Worm (Caenorhabditis elegans) whole organism, L3 larva: ENCODE data around the gene F56F11.4.

ENCODE experiments used
- R02D3.7 ChIP-seq: fragments of 150-350 bp; optimal IDR thresholded peaks from 2 replicates; lab custom pipeline; 2014; ENCODE audit warnings: missing biosample characterization, missing genetic modification characterization
- ZK546.5 ChIP-seq: sonication (generic microtip); optimal IDR thresholded peaks from 2 replicates; lab custom pipeline; 2017; ENCODE audit warnings: missing biosample characterization, missing genetic modification characterization
- aly-2 ChIP-seq: fragments of 150-350 bp; optimal IDR thresholded peaks from 2 replicates; lab custom pipeline; 2014; ENCODE audit warnings: missing biosample characterization, missing genetic modification characterization
- ama-1 ChIP-seq: fragments of 150-350 bp; optimal IDR thresholded peaks from 2 replicates; lab custom pipeline; 2018
- ceh-28 ChIP-seq: fragments of 150-350 bp; optimal IDR thresholded peaks from 2 replicates; lab custom pipeline; 2014; ENCODE audit warnings: missing biosample characterization, missing genetic modification reagents, missing genetic modification characterization
- ceh-82 ChIP-seq: fragments of 150-350 bp; optimal IDR thresholded peaks from 2 replicates; lab custom pipeline; 2014; ENCODE audit warnings: missing biosample characterization, missing genetic modification characterization
- ceh-9 ChIP-seq: sonication (generic microtip); optimal IDR thresholded peaks from 2 replicates; lab custom pipeline; 2018; ENCODE audit warnings: missing biosample characterization, missing genetic modification characterization
- egl-27 ChIP-seq: sonication (generic microtip); optimal IDR thresholded peaks from 4 replicates; lab custom pipeline; 2017; ENCODE audit warnings: missing biosample characterization, missing genetic modification reagents, missing genetic modification characterization
- egl-5 ChIP-seq: fragments of 150-350 bp; optimal IDR thresholded peaks from 2 replicates; lab custom pipeline; 2017; ENCODE audit warnings: missing biosample characterization, missing genetic modification reagents, missing genetic modification characterization, inconsistent platforms
- elt-2 ChIP-seq: sonication (generic microtip); optimal IDR thresholded peaks from 2 replicates; lab custom pipeline; 2016; ENCODE audit warnings: missing genetic modification reagents, mild to moderate bottlenecking, missing genetic modification characterization, missing compliant biosample characterization
- elt-3 ChIP-seq, 3 experiments: fragments of 150-350 bp in 1 of 3; sonication (generic microtip) in 2 of 3; optimal IDR thresholded peaks; 2 replicates in 2 of 3; 4 replicates in 1 of 3; lab custom pipeline; 2014 to 2017; ENCODE audit warnings: missing biosample characterization in 3 of 3, missing genetic modification characterization in 3 of 3
- eor-1 ChIP-seq, 2 experiments: fragments of 150-350 bp; optimal IDR thresholded peaks; 2 replicates each; lab custom pipeline; 2014 to 2018; ENCODE audit warnings: missing biosample characterization in 2 of 2, missing genetic modification characterization in 2 of 2
- fkh-10 ChIP-seq: sonication (generic microtip); optimal IDR thresholded peaks from 2 replicates; lab custom pipeline; 2017; ENCODE audit warnings: missing biosample characterization, missing genetic modification reagents, missing genetic modification characterization
- fkh-2 ChIP-seq: fragments of 150-350 bp; optimal IDR thresholded peaks from 2 replicates; lab custom pipeline; 2014; ENCODE audit warnings: missing biosample characterization, missing genetic modification reagents, missing genetic modification characterization
- fos-1 ChIP-seq: fragments of 150-350 bp; optimal IDR thresholded peaks from 2 replicates; lab custom pipeline; 2014; ENCODE audit warnings: missing biosample characterization, missing genetic modification characterization
- hmg-11 ChIP-seq: sonication (generic microtip); optimal IDR thresholded peaks from 2 replicates; lab custom pipeline; 2016; ENCODE audit warnings: missing genetic modification characterization, missing compliant biosample characterization
- jun-1 ChIP-seq: fragments of 150-350 bp; optimal IDR thresholded peaks from 2 replicates; lab custom pipeline; 2014; ENCODE audit warnings: missing biosample characterization, missing genetic modification reagents, missing genetic modification characterization
- lin-15B ChIP-seq: fragments of 150-350 bp; optimal IDR thresholded peaks from 2 replicates; lab custom pipeline; 2014; ENCODE audit warnings: missing biosample characterization, missing genetic modification characterization
- lin-39 ChIP-seq: fragments of 150-350 bp; optimal IDR thresholded peaks from 2 replicates; lab custom pipeline; 2018; ENCODE audit warnings: missing biosample characterization, missing genetic modification reagents, missing genetic modification characterization
- mdl-1 ChIP-seq: fragments of 150-350 bp; optimal IDR thresholded peaks from 2 replicates; lab custom pipeline; 2014; ENCODE audit warnings: missing biosample characterization, missing genetic modification characterization
- mml-1 ChIP-seq: fragments of 150-350 bp; sonication (generic microtip); optimal IDR thresholded peaks from 3 replicates; lab custom pipeline; 2014; ENCODE audit warnings: missing biosample characterization, missing genetic modification characterization
- nfya-1 ChIP-seq: sonication (generic microtip); optimal IDR thresholded peaks from 2 replicates; lab custom pipeline; 2017; ENCODE audit warnings: missing genetic modification characterization, mild to moderate bottlenecking, missing compliant biosample characterization, antibody characterized with exemption, moderate library complexity; ENCODE audit not compliant: insufficient read depth
- nhr-11 ChIP-seq: fragments of 150-350 bp; optimal IDR thresholded peaks from 2 replicates; lab custom pipeline; 2014; ENCODE audit warnings: missing biosample characterization, missing genetic modification characterization
- nhr-12 ChIP-seq: fragments of 150-350 bp; optimal IDR thresholded peaks from 2 replicates; lab custom pipeline; 2014; ENCODE audit warnings: missing biosample characterization, missing genetic modification characterization
- nhr-23 ChIP-seq: fragments of 150-350 bp; optimal IDR thresholded peaks from 2 replicates; lab custom pipeline; 2014; ENCODE audit warnings: missing biosample characterization, missing genetic modification reagents, missing genetic modification characterization
- nhr-25 ChIP-seq: sonication (generic microtip); optimal IDR thresholded peaks from 2 replicates; lab custom pipeline; 2017; ENCODE audit warnings: missing biosample characterization, missing genetic modification characterization
- nhr-28 ChIP-seq: fragments of 150-350 bp; optimal IDR thresholded peaks from 2 replicates; lab custom pipeline; 2014; ENCODE audit warnings: missing biosample characterization, missing genetic modification characterization
- nhr-43 ChIP-seq: sonication (generic microtip); optimal IDR thresholded peaks from 2 replicates; lab custom pipeline; 2016; ENCODE audit warnings: mild to moderate bottlenecking, missing genetic modification characterization, missing compliant biosample characterization; ENCODE audit not compliant: poor library complexity, severe bottlenecking
- nhr-76 ChIP-seq: fragments of 150-350 bp; sonication (generic microtip); optimal IDR thresholded peaks from 5 replicates; lab custom pipeline; 2014; ENCODE audit warnings: missing biosample characterization, missing genetic modification characterization
- pha-4 ChIP-seq: fragments of 150-350 bp; optimal IDR thresholded peaks from 2 replicates; lab custom pipeline; 2014; ENCODE audit warnings: missing biosample characterization, missing genetic modification reagents, missing genetic modification characterization
- sea-2 ChIP-seq: fragments of 150-350 bp; sonication (generic microtip); optimal IDR thresholded peaks from 4 replicates; lab custom pipeline; 2014; ENCODE audit warnings: missing biosample characterization, missing genetic modification reagents, missing genetic modification characterization
- skn-1 ChIP-seq: fragments of 150-350 bp; optimal IDR thresholded peaks from 2 replicates; lab custom pipeline; 2014; ENCODE audit warnings: missing biosample characterization, missing genetic modification characterization
- snpc-4 ChIP-seq: fragments of 150-350 bp; optimal IDR thresholded peaks from 2 replicates; lab custom pipeline; 2014; ENCODE audit warnings: missing biosample characterization, missing genetic modification characterization
- tbx-2 ChIP-seq: sonication (generic microtip); optimal IDR thresholded peaks from 2 replicates; lab custom pipeline; 2016; ENCODE audit warnings: mild to moderate bottlenecking, missing genetic modification characterization, missing compliant biosample characterization
- zag-1 ChIP-seq: fragments of 150-350 bp; optimal IDR thresholded peaks from 2 replicates; lab custom pipeline; 2014; ENCODE audit warnings: missing biosample characterization, missing genetic modification characterization
- ztf-11 ChIP-seq: fragments of 150-350 bp; optimal IDR thresholded peaks from 2 replicates; lab custom pipeline; 2014; ENCODE audit warnings: missing biosample characterization, missing genetic modification characterization
- ztf-4 ChIP-seq: fragments of 150-350 bp; optimal IDR thresholded peaks from 2 replicates; lab custom pipeline; 2014; ENCODE audit warnings: missing biosample characterization, missing genetic modification characterization

The F56F11.4 gene

DNA sequence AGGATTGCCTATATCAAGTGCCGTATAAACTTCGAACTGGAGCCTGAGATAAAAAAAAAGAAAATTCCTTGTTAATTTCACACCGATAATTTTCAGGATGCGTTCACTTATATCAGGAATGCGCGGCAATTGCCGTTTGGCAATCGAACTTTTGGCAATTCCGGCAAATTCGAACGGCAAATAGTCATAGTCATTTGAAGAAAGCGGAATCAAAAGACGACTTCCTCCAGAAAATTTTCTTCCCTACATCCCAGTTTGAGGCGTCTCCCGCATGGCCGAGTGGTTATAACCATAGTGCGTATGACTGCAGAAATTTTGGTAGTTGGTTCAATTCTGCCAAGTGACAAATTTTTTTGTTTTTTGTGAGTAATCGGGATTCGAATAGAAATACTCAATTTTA, at the start of gene F56F11.4:
TSS of gene F56F11.4 (plus strand) at position 301 of the 400 bp plus-strand sequence.
- no peak for TF ChIP-seq ztf-4 (tag; lab: Kevin White, UChicago)
- TF ChIP-seq eor-1 (tag; optimal IDR thresholded peaks at IDR 0.05; lab: Kevin White, UChicago) = no peak
- TF ChIP-seq nhr-23 = no peak
- TF ChIP-seq egl-27 (tag; lab: Kevin White, UChicago) = no peak
- no peak for TF ChIP-seq nhr-28 (tag; lab: Kevin White, UChicago)
- TF ChIP-seq ceh-28 (tag; lab: Kevin White, UChicago) = no peak
- TF ChIP-seq elt-3 (tag; optimal IDR thresholded peaks at IDR 0.05; lab: Kevin White, UChicago) = no peak
- TF ChIP-seq tbx-2 = no peak
- no peak for TF ChIP-seq pha-4 (tag; lab: Kevin White, UChicago)
- TF ChIP-seq ceh-82 = no peak
- TF ChIP-seq lin-39 = no peak
- TF ChIP-seq zag-1 (tag; lab: Kevin White, UChicago) = no peak
- no peak for TF ChIP-seq nhr-11 (tag; lab: Kevin White, UChicago)
- no peak for TF ChIP-seq ZK546.5
- no peak for TF ChIP-seq nhr-43 (tag; lab: Kevin White, UChicago)
- no peak for TF ChIP-seq nhr-76 (tag; lab: Kevin White, UChicago)
- no peak for TF ChIP-seq lin-15B (tag; lab: Kevin White, UChicago)
- TF ChIP-seq nfya-1 (tag; lab: Kevin White, UChicago) = no peak

DNA sequence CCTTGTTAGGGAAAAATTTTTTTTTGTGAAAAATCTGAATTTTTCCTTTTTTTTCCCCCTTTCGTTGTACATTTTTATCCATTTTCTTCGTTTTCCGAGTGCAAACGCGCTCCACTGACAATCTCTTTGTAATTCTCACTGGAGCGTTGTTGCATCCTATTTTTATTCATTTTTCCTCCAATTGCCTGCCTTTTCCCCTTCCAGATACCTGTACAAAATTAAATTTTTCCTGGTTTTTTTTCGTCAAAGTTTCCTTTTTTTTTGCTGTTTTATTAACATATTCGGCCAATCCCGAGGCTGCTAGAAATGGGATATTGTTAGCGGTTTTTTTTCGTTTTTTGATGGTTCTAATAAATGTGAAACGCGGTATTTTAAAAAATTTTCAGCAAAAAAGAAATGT, 44.6 kb upstream of the F56F11.4 start:
- TF ChIP-seq elt-2 (tag; lab: Kevin White, UChicago) = peak; percentile 3
- TF ChIP-seq fkh-2 (tag; lab: Kevin White, UChicago) = no peak
- TF ChIP-seq skn-1 (tag; lab: Kevin White, UChicago) = no peak
- TF ChIP-seq R02D3.7 (tag; lab: Kevin White, UChicago) = no peak
- TF ChIP-seq mml-1 = no peak
- TF ChIP-seq elt-3 (tag; optimal IDR thresholded peaks at IDR 0.05; lab: Kevin White, UChicago) = no peak
- TF ChIP-seq sea-2 (GFP tag; lab: Kevin White, UChicago) = no peak
- TF ChIP-seq fos-1 = no peak
- TF ChIP-seq egl-5 (tag; lab: Kevin White, UChicago) = no peak
- TF ChIP-seq nhr-25 (tag; lab: Kevin White, UChicago) = no peak
- TF ChIP-seq tbx-2 = no peak
- no peak for TF ChIP-seq snpc-4
- peak; percentile 38 for TF ChIP-seq aly-2 (tag; lab: Kevin White, UChicago)
- no peak for TF ChIP-seq nhr-12 (tag; lab: Kevin White, UChicago)
- TF ChIP-seq nhr-43 (tag; lab: Kevin White, UChicago) = peak; percentile 14
- no peak for TF ChIP-seq ZK546.5

DNA sequence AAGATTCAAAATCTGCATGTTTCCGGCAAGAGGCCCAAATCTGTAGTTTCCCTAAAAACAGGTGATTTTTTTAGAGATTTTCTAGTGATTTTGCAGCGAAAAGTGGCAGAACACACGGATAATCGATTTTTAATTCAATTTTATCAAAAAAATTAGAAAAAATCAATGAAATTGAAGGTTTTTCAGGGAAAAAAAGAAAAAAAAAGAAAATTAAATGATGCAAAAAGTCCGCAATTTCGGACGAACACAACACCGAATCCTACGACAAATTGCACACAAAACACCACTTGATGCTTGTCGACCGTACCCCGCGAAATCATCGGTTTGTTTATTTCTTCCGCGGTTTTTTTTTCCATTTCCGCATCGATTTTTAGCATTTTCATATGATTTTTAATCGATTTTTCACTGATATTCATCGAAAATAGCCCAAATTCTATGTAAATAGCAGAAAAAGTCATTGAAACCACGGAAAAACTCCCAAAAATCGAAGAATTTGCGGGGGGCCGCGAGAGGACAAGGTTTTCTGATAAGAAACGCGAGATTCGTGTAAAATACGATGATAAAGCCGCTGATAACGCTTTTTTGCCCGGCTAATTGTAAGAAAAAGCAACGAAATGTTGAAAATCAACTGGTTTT, 41.0 kb upstream of the F56F11.4 start, which contains the start of gene tufm-1:
TSS of gene tufm-1 (minus strand) at position 51 of the 636 bp plus-strand sequence.
- TF ChIP-seq lin-15B (tag; lab: Kevin White, UChicago) (peak; percentile 76), ceh-82 (no peak), lin-39 (peak; percentile 18), pha-4 (tag; lab: Kevin White, UChicago) (peak; percentile 74), jun-1 (tag; lab: Kevin White, UChicago) (no peak), egl-5 (tag; lab: Kevin White, UChicago) (peak; percentile 37), fkh-10 (no peak), elt-2 (tag; lab: Kevin White, UChicago) (peak; percentile 48), skn-1 (tag; lab: Kevin White, UChicago) (peak; percentile 23), egl-27 (tag; lab: Kevin White, UChicago) (no peak), hmg-11 (tag; lab: Kevin White, UChicago) (peak; percentile 61), nfya-1 (tag; lab: Kevin White, UChicago) (peak; percentile 90), ceh-28 (tag; lab: Kevin White, UChicago) (peak; percentile 36)

DNA sequence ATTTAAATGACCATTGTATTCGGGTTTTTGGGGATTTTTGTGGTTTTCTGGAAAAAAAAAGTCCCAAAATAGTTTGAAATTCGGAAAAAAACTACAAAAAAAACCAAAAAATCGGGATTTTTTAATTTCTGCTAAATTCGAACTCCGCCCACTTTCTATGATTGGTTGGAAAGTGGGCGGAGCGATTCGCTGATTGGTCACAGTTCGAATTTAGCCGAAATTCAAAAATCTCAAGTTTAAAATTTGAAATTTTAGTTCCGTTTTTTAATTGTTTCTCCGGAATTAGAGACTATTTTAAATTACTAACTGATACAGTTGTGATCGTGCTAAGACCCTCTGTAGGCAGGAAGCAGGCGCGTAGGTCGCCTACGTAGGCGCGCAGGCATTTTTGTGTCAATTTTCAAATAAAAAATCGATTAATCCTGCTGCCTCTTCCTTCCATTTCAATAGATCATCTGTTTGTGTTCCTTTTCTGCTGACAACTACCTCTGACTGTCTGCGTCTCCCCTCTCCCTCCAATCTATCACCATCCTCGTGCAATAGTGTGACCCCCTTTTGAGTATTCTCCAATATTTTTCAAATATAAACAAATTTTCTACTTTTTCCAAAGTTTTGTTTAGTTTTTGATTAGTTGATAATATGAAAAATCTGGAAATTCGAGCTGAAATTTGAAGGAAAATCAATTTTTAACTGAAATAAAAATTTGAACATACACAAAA, 39.7 kb upstream of the F56F11.4 start:
- TF ChIP-seq pha-4 (tag; lab: Kevin White, UChicago) (peak; percentile 48), mdl-1 (no peak), ZK546.5 (no peak), tbx-2 (no peak), fkh-2 (tag; lab: Kevin White, UChicago) (no peak), aly-2 (tag; lab: Kevin White, UChicago) (no peak), ama-1 (lab: Kevin White, UChicago) (no peak), nhr-28 (tag; lab: Kevin White, UChicago) (no peak), skn-1 (tag; lab: Kevin White, UChicago) (no peak), nhr-23 (peak; percentile 0), nfya-1 (tag; lab: Kevin White, UChicago) (peak; percentile 93), ceh-9 (no peak), R02D3.7 (tag; lab: Kevin White, UChicago) (no peak), ztf-11 (tag; lab: Kevin White, UChicago) (no peak)
